Fruit fly (Drosophila melanogaster) whole organism, embryonic: ENCODE measurements around the gene CG6126.

Experiments
- Awh ChIP-seq: fragments of 200-800 bp; sonication (Bioruptor generic); IDR thresholded peaks from 2 replicates; pipeline ENCODE4, ENCODE4 v1.3.6; 2022; ENCODE audit warnings: missing biosample characterization, missing genetic modification characterization
- CG10147 ChIP-seq: fragments of 200-800 bp; sonication (Bioruptor generic); optimal IDR thresholded peaks from 2 replicates; lab custom pipeline; 2019; ENCODE audit warnings: missing biosample characterization, mild to moderate bottlenecking, missing genetic modification characterization, moderate library complexity
- CG11085 ChIP-seq: fragments of 200-800 bp; sonication (Bioruptor generic); IDR thresholded peaks from 2 replicates; pipeline ENCODE4 v1.3.6; 2022; ENCODE audit warnings: missing biosample characterization, missing genetic modification characterization
- CG11696 ChIP-seq: fragments of 200-800 bp; sonication (Bioruptor generic); IDR thresholded peaks from 2 replicates; pipeline ENCODE4 v1.3.6; 2022; ENCODE audit warnings: missing biosample characterization, missing genetic modification characterization
- CG11723 ChIP-seq: fragments of 200-800 bp; sonication (Bioruptor generic); optimal IDR thresholded peaks from 2 replicates; lab custom pipeline; 2017; ENCODE audit warnings: missing biosample characterization, mild to moderate bottlenecking, missing genetic modification characterization
- CG12071 ChIP-seq: fragments of 200-800 bp; sonication (Bioruptor generic); optimal IDR thresholded peaks from 3 replicates; lab custom pipeline; 2018; ENCODE audit warnings: missing biosample characterization, mild to moderate bottlenecking, missing genetic modification characterization
- CG12769 ChIP-seq: fragments of 200-800 bp; sonication (Bioruptor generic); optimal IDR thresholded peaks from 2 replicates; lab custom pipeline; 2019; ENCODE audit warnings: missing biosample characterization, mild to moderate bottlenecking, missing genetic modification characterization, moderate library complexity
- CG13894 ChIP-seq: fragments of 200-800 bp; sonication (Bioruptor generic); optimal IDR thresholded peaks from 3 replicates; lab custom pipeline; 2018; ENCODE audit warnings: missing biosample characterization, mild to moderate bottlenecking, missing genetic modification characterization, moderate library complexity
- CG14965 ChIP-seq: fragments of 200-800 bp; sonication (Bioruptor generic); optimal IDR thresholded peaks from 2 replicates; lab custom pipeline; 2016; ENCODE audit warnings: missing biosample characterization, missing genetic modification characterization, borderline replicate concordance
- CG15601 ChIP-seq: fragments of 200-800 bp; sonication (Bioruptor generic); optimal IDR thresholded peaks from 3 replicates; lab custom pipeline; 2019; ENCODE audit warnings: missing biosample characterization, mild to moderate bottlenecking, missing genetic modification characterization, moderate library complexity
- CG32767 ChIP-seq: fragments of 200-800 bp; sonication (Bioruptor generic); IDR thresholded peaks from 2 replicates; pipeline ENCODE4 v1.3.6; 2022; ENCODE audit warnings: missing biosample characterization, missing genetic modification characterization
- CG34376 ChIP-seq: fragments of 200-800 bp; sonication (Bioruptor generic); optimal IDR thresholded peaks from 2 replicates; lab custom pipeline; 2018; ENCODE audit warnings: missing biosample characterization, mild to moderate bottlenecking, missing genetic modification characterization
- CG34422 ChIP-seq: fragments of 200-800 bp; sonication (Bioruptor generic); IDR thresholded peaks from 3 replicates; pipeline ENCODE4 v1.3.6; 2022; ENCODE audit warnings: missing biosample characterization, missing genetic modification characterization
- CG4328 ChIP-seq: fragments of 200-800 bp; sonication (Bioruptor generic); optimal IDR thresholded peaks from 3 replicates; lab custom pipeline; 2017; ENCODE audit warnings: missing biosample characterization, missing genetic modification reagents, missing genetic modification characterization
- CG4707 ChIP-seq: fragments of 200-800 bp; sonication (Bioruptor generic); optimal IDR thresholded peaks from 2 replicates; lab custom pipeline; 2018; ENCODE audit warnings: missing biosample characterization, mild to moderate bottlenecking, missing genetic modification characterization, moderate library complexity
- CG4820 ChIP-seq: fragments of 200-800 bp; sonication (Bioruptor generic); optimal IDR thresholded peaks from 3 replicates; lab custom pipeline; 2016; ENCODE audit warnings: missing biosample characterization, missing genetic modification characterization
- CG7786 ChIP-seq: fragments of 200-800 bp; sonication (Bioruptor generic); optimal IDR thresholded peaks from 2 replicates; lab custom pipeline; 2016; ENCODE audit warnings: missing biosample characterization, missing genetic modification characterization
- CG7839 ChIP-seq: fragments of 200-800 bp; sonication (Bioruptor generic); optimal IDR thresholded peaks from 3 replicates; lab custom pipeline; 2018; ENCODE audit warnings: missing biosample characterization, mild to moderate bottlenecking, missing genetic modification characterization, moderate library complexity
- CG7963 ChIP-seq: fragments of 200-800 bp; sonication (Bioruptor generic); IDR thresholded peaks from 3 replicates; pipeline ENCODE4 v1.3.6; 2022; ENCODE audit warnings: missing biosample characterization, missing genetic modification characterization; ENCODE audit not compliant: partially characterized antibody
- D ChIP-seq, 2 experiments: fragments of 200-800 bp in 1 of 2; fragments of >200 bp in 1 of 2; sonication (Bioruptor generic) in 1 of 2; optimal IDR thresholded peaks; 2 replicates in 1 of 2; 3 replicates in 1 of 2; lab custom pipeline; 2017; ENCODE audit warnings: mild to moderate bottlenecking in 1 of 2, missing biosample characterization in 1 of 2, missing genetic modification characterization in 1 of 2, missing genetic modification reagents in 1 of 2
- Eip74EF ChIP-seq, 2 experiments: fragments of 200-800 bp in 1 of 2; fragments of >200 bp in 1 of 2; sonication (Bioruptor generic) in 1 of 2; optimal IDR thresholded peaks; 2 replicates each; lab custom pipeline; 2017 to 2019; ENCODE audit warnings: missing biosample characterization in 2 of 2, missing genetic modification characterization in 2 of 2, mild to moderate bottlenecking in 1 of 2, moderate library complexity in 1 of 2
- Fer2 ChIP-seq: fragments of 200-800 bp; sonication (Bioruptor generic); optimal IDR thresholded peaks from 2 replicates; lab custom pipeline; 2018; ENCODE audit warnings: missing biosample characterization, mild to moderate bottlenecking, missing genetic modification characterization, moderate library complexity
- Gug ChIP-seq: fragments of 200-800 bp; sonication (Bioruptor generic); IDR thresholded peaks from 4 replicates; pipeline ENCODE4 v1.3.6; 2022; ENCODE audit warnings: missing biosample characterization, missing genetic modification characterization
- HHEX ChIP-seq: fragments of 200-800 bp; sonication (Bioruptor generic); optimal IDR thresholded peaks from 3 replicates; lab custom pipeline; 2017; ENCODE audit warnings: missing biosample characterization, mild to moderate bottlenecking, missing genetic modification characterization, missing genetic modification reagents
- HLH3B ChIP-seq: fragments of 200-800 bp; sonication (Bioruptor generic); IDR thresholded peaks from 2 replicates; pipeline ENCODE4 v1.3.6; 2022; ENCODE audit warnings: missing biosample characterization, missing genetic modification characterization
- HLH4C ChIP-seq: fragments of 200-800 bp; sonication (Bioruptor generic); IDR thresholded peaks from 3 replicates; pipeline ENCODE4 v1.3.6; 2022; ENCODE audit warnings: missing biosample characterization, missing genetic modification characterization; ENCODE audit not compliant: partially characterized antibody
- HLHmδ ChIP-seq: fragments of 200-800 bp; sonication (Bioruptor generic); optimal IDR thresholded peaks from 2 replicates; lab custom pipeline; 2018; ENCODE audit warnings: missing biosample characterization, mild to moderate bottlenecking, missing genetic modification characterization, moderate library complexity
- Hand ChIP-seq: fragments of 200-800 bp; sonication (Bioruptor generic); optimal IDR thresholded peaks from 2 replicates; lab custom pipeline; 2017; ENCODE audit warnings: mild to moderate bottlenecking, missing biosample characterization, missing genetic modification reagents, missing genetic modification characterization
- Scr ChIP-seq: fragments of 200-800 bp; sonication (Bioruptor generic); IDR thresholded peaks from 2 replicates; pipeline ENCODE4 v1.3.6; 2022; ENCODE audit warnings: missing biosample characterization, missing genetic modification characterization; ENCODE audit not compliant: partially characterized antibody
- Sox102F ChIP-seq: fragments of 200-800 bp; sonication (Bioruptor generic); optimal IDR thresholded peaks from 2 replicates; lab custom pipeline; 2018; ENCODE audit warnings: missing biosample characterization, mild to moderate bottlenecking, missing genetic modification characterization, moderate library complexity
- Xrp1 ChIP-seq: fragments of 200-800 bp; sonication (Bioruptor generic); IDR thresholded peaks from 2 replicates; pipeline ENCODE4 v1.3.6; 2022; ENCODE audit warnings: missing biosample characterization, missing genetic modification characterization
- ash1 ChIP-seq: fragments of 200-800 bp; sonication (Bioruptor generic); optimal IDR thresholded peaks from 2 replicates; lab custom pipeline; 2018; ENCODE audit warnings: missing biosample characterization, mild to moderate bottlenecking, missing genetic modification characterization
- az2 ChIP-seq: fragments of 200-800 bp; sonication (Bioruptor generic); optimal IDR thresholded peaks from 3 replicates; lab custom pipeline; 2016; ENCODE audit warnings: missing biosample characterization, missing genetic modification characterization
- crol ChIP-seq: fragments of 200-800 bp; sonication (Bioruptor generic); IDR thresholded peaks from 2 replicates; pipeline ENCODE4 v1.3.6; 2022; ENCODE audit warnings: missing biosample characterization, missing genetic modification characterization
- dimm ChIP-seq: fragments of 200-800 bp; sonication (Bioruptor generic); IDR thresholded peaks from 2 replicates; pipeline ENCODE4 v1.3.6; 2022; ENCODE audit warnings: missing biosample characterization, missing genetic modification characterization
- fd102C ChIP-seq: fragments of 200-800 bp; sonication (Bioruptor generic); optimal IDR thresholded peaks from 2 replicates; lab custom pipeline; 2018; ENCODE audit warnings: missing biosample characterization, mild to moderate bottlenecking, missing genetic modification characterization, moderate library complexity
- gro ChIP-seq: fragments of 200-800 bp; sonication (Bioruptor generic); optimal IDR thresholded peaks from 2 replicates; lab custom pipeline; 2016; ENCODE audit warnings: missing biosample characterization, missing genetic modification characterization
- gsb-n ChIP-seq: fragments of 200-800 bp; sonication (Bioruptor generic); optimal IDR thresholded peaks from 3 replicates; lab custom pipeline; 2018; ENCODE audit warnings: missing biosample characterization, mild to moderate bottlenecking, missing genetic modification characterization
- maf-S ChIP-seq: fragments of 200-800 bp; sonication (Bioruptor generic); optimal IDR thresholded peaks from 2 replicates; lab custom pipeline; 2016; ENCODE audit warnings: missing biosample characterization, missing genetic modification characterization
- nom ChIP-seq: fragments of 200-800 bp; sonication (Bioruptor generic); optimal IDR thresholded peaks from 2 replicates; lab custom pipeline; 2017; ENCODE audit warnings: missing biosample characterization, missing genetic modification characterization, mild to moderate bottlenecking, moderate library complexity, missing genetic modification reagents
- repo ChIP-seq: fragments of 200-800 bp; sonication (Bioruptor generic); optimal IDR thresholded peaks from 2 replicates; lab custom pipeline; 2016; ENCODE audit warnings: missing biosample characterization, missing genetic modification characterization
- rib ChIP-seq: fragments of 200-800 bp; sonication (Bioruptor generic); IDR thresholded peaks from 2 replicates; pipeline ENCODE4 v1.3.6; 2022; ENCODE audit warnings: missing biosample characterization, missing genetic modification characterization
- sima ChIP-seq: fragments of 200-800 bp; sonication (Bioruptor generic); optimal IDR thresholded peaks from 2 replicates; lab custom pipeline; 2016; ENCODE audit warnings: missing biosample characterization, missing genetic modification characterization
- tgo ChIP-seq: fragments of 200-800 bp; sonication (Bioruptor generic); IDR thresholded peaks from 3 replicates; pipeline ENCODE4 v1.3.6; 2022; ENCODE audit warnings: missing biosample characterization, missing genetic modification characterization
- tin ChIP-seq: fragments of 200-800 bp; sonication (Bioruptor generic); optimal IDR thresholded peaks from 3 replicates; lab custom pipeline; 2016; ENCODE audit warnings: missing biosample characterization, missing genetic modification characterization
- unc-4 ChIP-seq: fragments of 200-800 bp; sonication (Bioruptor generic); IDR thresholded peaks from 2 replicates; pipeline ENCODE4 v1.3.6; 2022; ENCODE audit warnings: missing biosample characterization, missing genetic modification characterization; ENCODE audit not compliant: partially characterized antibody
- z ChIP-seq: fragments of 200-800 bp; sonication (Bioruptor generic); IDR thresholded peaks from 3 replicates; pipeline ENCODE4 v1.3.6; 2022; ENCODE audit warnings: missing biosample characterization, missing genetic modification characterization
- zen ChIP-seq: fragments of 200-800 bp; sonication (Bioruptor generic); optimal IDR thresholded peaks from 3 replicates; lab custom pipeline; 2018; ENCODE audit warnings: missing biosample characterization, mild to moderate bottlenecking, missing genetic modification characterization, moderate library complexity

The CG6126 gene

DNA sequence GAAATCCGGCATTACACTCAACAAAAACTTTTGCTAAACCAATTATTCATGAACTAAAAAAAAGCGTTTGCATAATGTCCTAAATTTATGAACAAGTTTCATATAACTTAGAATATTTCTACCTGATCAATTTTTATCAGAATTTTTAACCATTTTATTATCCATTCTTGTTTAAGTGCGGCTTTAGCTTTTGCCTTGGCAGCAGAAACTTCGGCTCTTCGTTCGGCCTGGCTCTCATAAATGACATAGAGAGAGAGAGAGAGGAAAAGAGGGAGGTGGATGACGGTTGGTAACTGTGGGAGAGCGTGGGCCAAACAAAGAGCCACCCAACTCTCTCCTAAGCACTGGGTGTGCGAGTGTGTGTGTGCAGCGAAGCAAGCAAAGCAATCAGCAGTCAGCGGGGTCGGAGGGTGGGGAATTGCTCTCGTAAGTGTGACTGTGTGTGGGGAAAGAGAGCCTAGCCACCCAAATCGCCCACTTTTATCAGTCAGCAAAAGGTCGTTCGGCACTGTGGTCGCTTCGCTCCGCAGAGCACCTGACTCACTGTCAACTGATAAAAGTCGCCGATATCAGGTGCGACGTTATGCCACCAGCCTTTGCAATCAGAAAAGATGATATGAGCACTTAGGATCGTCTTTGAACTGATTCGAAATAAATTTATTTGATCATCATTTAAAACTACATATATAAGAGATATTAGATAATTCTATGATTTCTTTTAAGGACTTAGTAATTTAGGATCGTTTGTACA lies 21.7 kb upstream of the CG6126 start (continued):
- no peak for TF ChIP-seq CG11696
- no peak for TF ChIP-seq CG7963 (GFP tag; lab: Robert Waterston, UW)
- TF ChIP-seq Sox102F (GFP tag; lab: Kevin White, UChicago) = peak; percentile 98
- no peak for TF ChIP-seq Scr
- no peak for TF ChIP-seq HLH4C (GFP tag; lab: Robert Waterston, UW)
- no peak for TF ChIP-seq Awh
- TF ChIP-seq nom = peak; percentile 93
- TF ChIP-seq repo (GFP tag; lab: Kevin White, UChicago) = peak; percentile 96
- TF ChIP-seq HHEX (GFP tag; lab: Kevin White, UChicago) = peak; percentile 97
- TF ChIP-seq crol = no peak
- peak; percentile 97 for TF ChIP-seq az2 (GFP tag; lab: Kevin White, UChicago)
- no peak for TF ChIP-seq CG34422 (GFP tag; lab: Robert Waterston, UW)
- TF ChIP-seq dimm = no peak
- TF ChIP-seq maf-S (GFP tag; lab: Kevin White, UChicago) = peak; percentile 96
- TF ChIP-seq zen (tag; lab: Kevin White, UChicago) = peak; percentile 94
- TF ChIP-seq CG15601 (tag; lab: Kevin White, UChicago) = peak; percentile 98
- peak in 1 of 2 experiments; percentile 98 for TF ChIP-seq Eip74EF (GFP tag; optimal IDR thresholded peaks at IDR 0.05; lab: Kevin White, UChicago)
- peak; percentile 95 for TF ChIP-seq Gug (GFP tag; lab: Robert Waterston, UW)
- TF ChIP-seq gro = peak; percentile 97
- TF ChIP-seq CG7839 (tag; lab: Kevin White, UChicago) = peak; percentile 98
- no peak for TF ChIP-seq tgo (GFP tag; lab: Robert Waterston, UW)
- peak; percentile 88 for TF ChIP-seq CG12769 (tag; lab: Kevin White, UChicago)
- peak; percentile 94 for TF ChIP-seq Fer2 (tag; lab: Kevin White, UChicago)
- TF ChIP-seq sima (GFP tag; lab: Kevin White, UChicago) = peak; percentile 93
- peak; percentile 97 for TF ChIP-seq CG4820 (GFP tag; lab: Kevin White, UChicago)
- TF ChIP-seq CG11723 (GFP tag; lab: Kevin White, UChicago) = peak; percentile 93
- TF ChIP-seq CG10147 (GFP tag; lab: Kevin White, UChicago) = peak; percentile 98
- TF ChIP-seq CG14965 (GFP tag; lab: Kevin White, UChicago) = peak; percentile 87
- TF ChIP-seq CG11085 (GFP tag; lab: Robert Waterston, UW) = no peak
- no peak for TF ChIP-seq CG32767 (GFP tag; lab: Robert Waterston, UW)
- no peak for TF ChIP-seq D (optimal IDR thresholded peaks at IDR 0.05; lab: Kevin White, UChicago)
- TF ChIP-seq D (GFP tag; optimal IDR thresholded peaks at IDR 0.05; lab: Kevin White, UChicago) = peak; percentile 97
- no peak for TF ChIP-seq z
- peak; percentile 97 for TF ChIP-seq CG12071 (GFP tag; lab: Kevin White, UChicago)
- TF ChIP-seq CG7786 (GFP tag; lab: Kevin White, UChicago) = peak; percentile 98
- TF ChIP-seq rib = no peak
- no peak for TF ChIP-seq Xrp1
- no peak for TF ChIP-seq unc-4 (GFP tag; lab: Robert Waterston, UW)
- TF ChIP-seq CG4328 = peak; percentile 71
- TF ChIP-seq HLH3B (GFP tag; lab: Robert Waterston, UW) = no peak
- TF ChIP-seq CG13894 (tag; lab: Kevin White, UChicago) = peak; percentile 96
- peak; percentile 44 for TF ChIP-seq fd102C (GFP tag; lab: Kevin White, UChicago)
- TF ChIP-seq HLHmδ (GFP tag; lab: Kevin White, UChicago) = peak; percentile 3
- TF ChIP-seq CG4707 (GFP tag; lab: Kevin White, UChicago) = peak; percentile 93
- peak; percentile 98 for TF ChIP-seq tin (GFP tag; lab: Kevin White, UChicago)
- peak; percentile 99 for TF ChIP-seq gsb-n (tag; lab: Kevin White, UChicago)
- peak; percentile 58 for TF ChIP-seq ash1
- peak; percentile 97 for TF ChIP-seq Hand
- TF ChIP-seq CG34376 (GFP tag; lab: Kevin White, UChicago) = peak; percentile 94
